Worm (Caenorhabditis elegans): ENCODE measurements around the gene hpo-9.

DNA sequence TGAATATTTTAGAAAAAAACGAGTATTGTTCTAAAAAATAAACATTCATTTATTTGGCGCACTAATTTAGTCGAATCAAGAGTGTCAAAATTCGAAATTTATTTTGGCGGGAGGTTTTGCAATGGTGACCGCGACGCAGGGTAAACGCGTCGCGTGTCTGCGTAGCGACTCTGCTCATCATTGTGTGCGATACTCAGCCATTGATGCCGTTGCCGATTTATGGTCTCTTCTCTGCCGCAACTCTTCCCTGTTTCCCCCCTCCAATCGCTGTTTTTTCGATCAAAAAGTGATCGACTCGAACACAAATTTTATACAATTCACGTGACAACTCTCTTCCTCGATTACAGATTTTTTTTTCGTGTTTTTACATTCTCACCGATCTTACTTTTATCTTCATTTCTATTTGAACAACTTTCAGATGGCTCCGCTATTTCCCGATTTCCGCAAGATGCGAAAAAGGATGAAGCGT is 40.4 kb downstream of the hpo-9 start, which contains the start of gene F09G2.2:
- TF ChIP-seq aha-1 (tag): peak; percentile 99
- TF ChIP-seq ama-1 (optimal IDR thresholded peaks at IDR 0.05): peak; percentile 61
- peak in 1 of 2 experiments; percentile 65 for TF ChIP-seq mdl-1 (tag; optimal IDR thresholded peaks at IDR 0.05)
- peak; percentile 71 to 93 for TF ChIP-seq lsy-2 (tag; optimal IDR thresholded peaks at IDR 0.05)
- TF ChIP-seq zag-1 (tag; optimal IDR thresholded peaks at IDR 0.05): no peak
- TF ChIP-seq nhr-6 (tag; optimal IDR thresholded peaks at IDR 0.05): peak; percentile 83
- peak; percentile 92 for TF ChIP-seq nhr-11 (tag; optimal IDR thresholded peaks at IDR 0.05)
- no peak for TF ChIP-seq nhr-237 (tag; optimal IDR thresholded peaks at IDR 0.05)
- TF ChIP-seq nhr-10 (tag; optimal IDR thresholded peaks at IDR 0.05): no peak
